Worm (Caenorhabditis elegans): ENCODE results near the gene tag-51.

DNA sequence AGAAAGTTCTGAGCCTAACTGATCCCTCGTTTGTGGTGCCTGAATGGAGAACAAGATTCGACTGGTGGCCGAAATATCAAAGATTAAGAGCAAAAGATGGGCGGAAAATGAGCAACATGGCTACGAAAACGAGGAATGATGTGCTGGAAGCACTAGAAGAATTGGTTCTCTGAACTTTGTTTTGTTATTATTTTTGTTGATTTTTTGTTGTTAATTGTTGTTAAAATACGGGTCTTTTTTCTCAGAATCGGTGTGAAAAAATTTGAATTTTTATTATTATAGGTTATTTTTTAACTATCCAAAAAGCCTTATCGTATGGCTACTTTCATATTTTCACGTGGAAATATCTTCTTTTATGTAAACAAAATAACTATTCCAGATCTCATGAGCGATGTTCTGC, 2.2 kb downstream of the tag-51 start, which contains the start of gene K02F3.12:
- no peak for TF ChIP-seq unc-62 (GFP tag; optimal IDR thresholded peaks at IDR 0.05)
- no peak for TF ChIP-seq ztf-4 (tag; optimal IDR thresholded peaks at IDR 0.05)
- TF ChIP-seq ama-1 (optimal IDR thresholded peaks at IDR 0.05): no peak
- TF ChIP-seq nhr-28 (tag; optimal IDR thresholded peaks at IDR 0.05): no peak
- TF ChIP-seq elt-3 (tag; optimal IDR thresholded peaks at IDR 0.05): no peak
- no peak for TF ChIP-seq pqm-1 (tag; optimal IDR thresholded peaks at IDR 0.05)
- TF ChIP-seq fos-1 (tag; optimal IDR thresholded peaks at IDR 0.05): no peak
- TF ChIP-seq nhr-77 (tag; optimal IDR thresholded peaks at IDR 0.05): no peak
- TF ChIP-seq fkh-10 (GFP tag; optimal IDR thresholded peaks at IDR 0.05): no peak
- no peak for TF ChIP-seq ztf-11 (tag; optimal IDR thresholded peaks at IDR 0.05)
- TF ChIP-seq ZK546.5 (tag; optimal IDR thresholded peaks at IDR 0.05): no peak
